Fruit fly (Drosophila melanogaster) whole organism, pupa: ENCODE data around the gene CG14400.

Source experiments
- CG10348 ChIP-seq: fragments of 200-800 bp; sonication (Bioruptor generic); IDR thresholded peaks from 2 replicates; pipeline ENCODE4 v1.3.6; 2022; ENCODE audit warnings: missing biosample characterization, missing genetic modification characterization
- CG12605 ChIP-seq: fragments of 200-800 bp; sonication (Bioruptor generic); IDR thresholded peaks from 2 replicates; pipeline ENCODE4 v1.3.6; 2022; ENCODE audit warnings: missing biosample characterization, missing genetic modification characterization
- CG13204 ChIP-seq: fragments of 200-800 bp; sonication (Bioruptor generic); optimal IDR thresholded peaks from 2 replicates; lab custom pipeline; 2018; ENCODE audit warnings: missing biosample characterization, mild to moderate bottlenecking, missing genetic modification characterization, moderate library complexity
- CG14655 ChIP-seq: fragments of 200-800 bp; sonication (Bioruptor generic); optimal IDR thresholded peaks from 3 replicates; lab custom pipeline; 2017; ENCODE audit warnings: mild to moderate bottlenecking, missing biosample characterization, missing genetic modification reagents, missing genetic modification characterization
- CG15710 ChIP-seq: fragments of 200-800 bp; sonication (Bioruptor generic); optimal IDR thresholded peaks from 2 replicates; lab custom pipeline; 2018; ENCODE audit warnings: missing biosample characterization, mild to moderate bottlenecking, missing genetic modification characterization, moderate library complexity
- CG17806 ChIP-seq: fragments of 200-800 bp; sonication (Bioruptor generic); optimal IDR thresholded peaks from 2 replicates; lab custom pipeline; 2018; ENCODE audit warnings: missing biosample characterization, mild to moderate bottlenecking, missing genetic modification characterization, moderate library complexity
- CG32121 ChIP-seq: fragments of 200-800 bp; sonication (Bioruptor generic); IDR thresholded peaks from 2 replicates; pipeline ENCODE4 v1.3.6; 2022; ENCODE audit warnings: missing biosample characterization, missing genetic modification characterization
- CG34367 ChIP-seq: fragments of 200-800 bp; sonication (Bioruptor generic); optimal IDR thresholded peaks from 2 replicates; lab custom pipeline; 2018; ENCODE audit warnings: missing biosample characterization, mild to moderate bottlenecking, missing genetic modification characterization
- CG4496 ChIP-seq: fragments of 200-800 bp; sonication (Bioruptor generic); IDR thresholded peaks from 3 replicates; pipeline ENCODE4 v1.3.6; 2022; ENCODE audit warnings: missing biosample characterization, missing genetic modification characterization
- CG8159 ChIP-seq: fragments of 200-800 bp; sonication (Bioruptor generic); optimal IDR thresholded peaks from 3 replicates; lab custom pipeline; 2018; ENCODE audit warnings: missing biosample characterization, mild to moderate bottlenecking, missing genetic modification characterization, moderate library complexity
- CG8301 ChIP-seq: fragments of 200-800 bp; sonication (Bioruptor generic); optimal IDR thresholded peaks from 2 replicates; lab custom pipeline; 2018; ENCODE audit warnings: missing biosample characterization, mild to moderate bottlenecking, missing genetic modification characterization
- CG9948 ChIP-seq: fragments of 200-800 bp; sonication (Bioruptor generic); optimal IDR thresholded peaks from 2 replicates; lab custom pipeline; 2018; ENCODE audit warnings: missing biosample characterization, mild to moderate bottlenecking, missing genetic modification characterization, moderate library complexity
- D1 ChIP-seq: fragments of 200-800 bp; sonication (Bioruptor generic); optimal IDR thresholded peaks from 2 replicates; lab custom pipeline; 2018; ENCODE audit warnings: missing biosample characterization, mild to moderate bottlenecking, missing genetic modification characterization, moderate library complexity
- EcR ChIP-seq: fragments of 200-800 bp; sonication (Bioruptor generic); optimal IDR thresholded peaks from 3 replicates; lab custom pipeline; 2019; ENCODE audit warnings: missing biosample characterization, missing genetic modification characterization, mild to moderate bottlenecking, moderate library complexity, missing genetic modification reagents
- Ets98B ChIP-seq: fragments of 200-800 bp; sonication (Bioruptor generic); IDR thresholded peaks from 2 replicates; pipeline ENCODE4 v1.3.6; 2022; ENCODE audit warnings: missing biosample characterization, missing genetic modification characterization
- Pif1A ChIP-seq: fragments of 200-800 bp; sonication (Bioruptor generic); optimal IDR thresholded peaks from 3 replicates; lab custom pipeline; 2016; ENCODE audit warnings: missing biosample characterization, missing genetic modification characterization
- Pif1B ChIP-seq: fragments of 200-800 bp; sonication (Bioruptor generic); optimal IDR thresholded peaks from 3 replicates; lab custom pipeline; 2016; ENCODE audit warnings: missing biosample characterization, missing genetic modification characterization
- Snoo ChIP-seq: fragments of 200-800 bp; sonication (Bioruptor generic); optimal IDR thresholded peaks from 3 replicates; lab custom pipeline; 2017; ENCODE audit warnings: missing biosample characterization, mild to moderate bottlenecking, missing genetic modification characterization, inconsistent platforms
- fd96Ca ChIP-seq: fragments of 200-800 bp; sonication (Bioruptor generic); IDR thresholded peaks from 3 replicates; pipeline ENCODE4 v1.3.6; 2022; ENCODE audit warnings: missing biosample characterization, missing genetic modification characterization
- gl ChIP-seq: fragments of 200-800 bp; sonication (Bioruptor generic); optimal IDR thresholded peaks from 2 replicates; lab custom pipeline; 2018; ENCODE audit warnings: missing biosample characterization, mild to moderate bottlenecking, missing genetic modification characterization
- rn ChIP-seq: fragments of 200-800 bp; sonication (Bioruptor generic); IDR thresholded peaks from 2 replicates; pipeline ENCODE4 v1.3.6; 2022; ENCODE audit warnings: missing biosample characterization, missing genetic modification characterization

Gene CG14400

dm6 chr2L:20880476-20880875, 22.8 kb upstream of the CG14400 start:
- TF ChIP-seq Snoo, result peak; percentile 38
- TF ChIP-seq CG32121, result no peak
- no peak for TF ChIP-seq D1
- no peak for TF ChIP-seq CG12605 (GFP tag; lab: Robert Waterston, UW)
- TF ChIP-seq, all 21 proteins: peak for 1

DNA sequence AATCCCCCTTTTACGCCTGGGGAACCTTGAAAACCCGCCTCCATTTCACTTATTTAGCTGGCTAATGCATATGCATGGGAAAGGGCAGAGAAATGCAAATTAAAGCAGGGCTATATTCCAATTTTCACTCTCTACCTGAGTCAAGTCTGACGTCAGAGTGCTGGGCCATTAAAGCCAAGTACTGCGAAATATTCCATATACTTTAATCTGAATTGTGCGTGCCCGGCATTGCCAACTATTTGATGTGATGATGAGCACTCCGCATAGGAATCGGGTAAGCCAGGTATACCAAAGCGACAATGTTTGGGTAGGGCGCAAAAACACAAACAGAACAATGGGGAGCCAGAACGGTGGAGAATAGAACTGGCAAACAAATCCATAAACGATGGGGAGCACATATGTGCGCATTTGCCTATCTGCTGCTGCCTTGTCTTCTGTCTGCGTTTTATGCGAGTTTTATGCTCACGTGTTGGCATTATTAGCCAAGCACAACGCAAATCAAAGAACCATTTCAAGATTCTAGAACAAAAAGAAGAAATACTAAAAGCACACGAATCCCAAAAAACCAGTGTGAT, 22.0 kb upstream of the CG14400 start:
- TF ChIP-seq CG32121 (no peak), gl (tag; lab: Kevin White, UChicago) (no peak), CG15710 (tag; lab: Kevin White, UChicago) (no peak), Ets98B (GFP tag; lab: Robert Waterston, UW) (no peak), CG34367 (tag; lab: Kevin White, UChicago) (no peak), fd96Ca (GFP tag; lab: Robert Waterston, UW) (no peak), Pif1A (no peak), Snoo (no peak), CG8301 (tag; lab: Kevin White, UChicago) (no peak), D1 (no peak), CG17806 (tag; lab: Kevin White, UChicago) (no peak), CG12605 (GFP tag; lab: Robert Waterston, UW) (no peak), CG8159 (tag; lab: Kevin White, UChicago) (no peak), CG4496 (GFP tag; lab: Robert Waterston, UW) (no peak), EcR (no peak), Pif1B (no peak), CG10348 (GFP tag; lab: Robert Waterston, UW) (no peak), CG9948 (tag; lab: Kevin White, UChicago) (no peak)
- TF ChIP-seq, all 21 proteins: peak for 0

dm6 chr2L:20878463-20878862, 20.8 kb upstream of the CG14400 start:
- TF ChIP-seq Snoo, result no peak
- TF ChIP-seq CG34367 (tag; lab: Kevin White, UChicago), result no peak
- no peak for TF ChIP-seq CG13204 (GFP tag; lab: Kevin White, UChicago)
- TF ChIP-seq CG8159 (tag; lab: Kevin White, UChicago), result no peak
- TF ChIP-seq EcR, result peak; percentile 34

DNA sequence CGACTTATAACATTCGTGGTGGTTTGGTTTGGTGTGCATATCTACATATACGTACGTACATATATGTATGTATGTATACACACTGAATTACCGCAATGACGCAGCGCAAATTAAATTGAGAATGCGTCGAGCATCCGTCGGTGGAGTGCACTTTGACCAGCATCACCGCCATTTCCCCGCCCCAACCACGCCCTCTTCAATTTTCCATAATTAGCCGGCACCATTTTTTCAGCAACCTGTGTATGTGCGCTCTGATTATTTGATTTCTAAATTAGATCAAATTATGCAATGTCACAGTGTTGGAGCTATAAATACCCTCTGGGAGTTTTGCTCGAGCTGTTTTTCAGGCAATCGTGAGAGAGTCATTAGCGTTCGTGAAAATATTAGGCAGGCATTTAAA, 20.4 kb upstream of the CG14400 start:
- TF ChIP-seq CG17806 (tag; lab: Kevin White, UChicago), result no peak
- no peak for TF ChIP-seq CG8301 (tag; lab: Kevin White, UChicago)
- TF ChIP-seq fd96Ca (GFP tag; lab: Robert Waterston, UW), result no peak
- TF ChIP-seq CG14655 (GFP tag; lab: Kevin White, UChicago), result peak; percentile 22
- no peak for TF ChIP-seq CG13204 (GFP tag; lab: Kevin White, UChicago)
- no peak for TF ChIP-seq Snoo

dm6 chr2L:20874514-20874913, 16.8 kb upstream of the CG14400 start:
- TF ChIP-seq CG34367 (tag; lab: Kevin White, UChicago) (no peak), EcR (no peak), fd96Ca (GFP tag; lab: Robert Waterston, UW) (no peak), CG9948 (tag; lab: Kevin White, UChicago) (no peak), CG4496 (GFP tag; lab: Robert Waterston, UW) (no peak)

dm6 chr2L:20869804-20870295, 12.2 kb upstream of the CG14400 start, which contains the start of gene CG14401:
Gene CG14401, plus strand, starts transcription at chr2L:20869854.
- no peak for TF ChIP-seq CG34367 (tag; lab: Kevin White, UChicago)
- TF ChIP-seq Pif1A, result no peak
- TF ChIP-seq Ets98B (GFP tag; lab: Robert Waterston, UW), result no peak
- no peak for TF ChIP-seq CG9948 (tag; lab: Kevin White, UChicago)
- TF ChIP-seq CG15710 (tag; lab: Kevin White, UChicago), result no peak
- TF ChIP-seq CG8159 (tag; lab: Kevin White, UChicago), result no peak
- TF ChIP-seq fd96Ca (GFP tag; lab: Robert Waterston, UW), result no peak
- no peak for TF ChIP-seq Pif1B
- no peak for TF ChIP-seq EcR
- no peak for TF ChIP-seq CG17806 (tag; lab: Kevin White, UChicago)
- TF ChIP-seq CG10348 (GFP tag; lab: Robert Waterston, UW), result no peak
- TF ChIP-seq Snoo, result no peak
- peak; percentile 85 for TF ChIP-seq CG13204 (GFP tag; lab: Kevin White, UChicago)
- no peak for TF ChIP-seq CG4496 (GFP tag; lab: Robert Waterston, UW)
- no peak for TF ChIP-seq rn (GFP tag; lab: Robert Waterston, UW)
- peak; percentile 47; the same call in 1 of the 2 replicates for TF ChIP-seq CG32121
- no peak for TF ChIP-seq D1
- no peak for TF ChIP-seq CG14655 (GFP tag; lab: Kevin White, UChicago)
- TF ChIP-seq CG12605 (GFP tag; lab: Robert Waterston, UW), result peak; percentile 26; the same call in 1 of the 2 replicates
- TF ChIP-seq CG8301 (tag; lab: Kevin White, UChicago), result no peak
- peak; percentile 2 for TF ChIP-seq gl (tag; lab: Kevin White, UChicago)

dm6 chr2L:20868921-20869320, 11.2 kb upstream of the CG14400 start:
- TF ChIP-seq CG15710 (tag; lab: Kevin White, UChicago), result no peak
- 0 out of 3 replicates have a peak, but pooled peaks have one; percentile 29 for TF ChIP-seq CG4496 (GFP tag; lab: Robert Waterston, UW)
